Worm (Caenorhabditis elegans) whole organism, L2 larva: ENCODE measurements around the gene rpb-9.

Source experiments
- ZK546.5 ChIP-seq: sonication (generic microtip); optimal IDR thresholded peaks from 2 replicates; lab custom pipeline; 2017; ENCODE audit warnings: missing biosample characterization, missing genetic modification characterization
- ama-1 ChIP-seq: fragments of 150-350 bp; optimal IDR thresholded peaks from 2 replicates; lab custom pipeline; 2018; ENCODE audit warnings: inconsistent platforms
- elt-1 ChIP-seq: fragments of 150-350 bp; optimal IDR thresholded peaks from 2 replicates; lab custom pipeline; 2014; ENCODE audit warnings: missing biosample characterization, missing genetic modification characterization
- nhr-12 ChIP-seq: fragments of 150-350 bp; optimal IDR thresholded peaks from 2 replicates; lab custom pipeline; 2014; ENCODE audit warnings: missing biosample characterization, missing genetic modification characterization
- nhr-237 ChIP-seq: fragments of 150-350 bp; optimal IDR thresholded peaks from 2 replicates; lab custom pipeline; 2014; ENCODE audit warnings: missing biosample characterization, missing genetic modification characterization
- unc-62 ChIP-seq: fragments of 150-350 bp; optimal IDR thresholded peaks from 2 replicates; lab custom pipeline; 2014; ENCODE audit warnings: missing biosample characterization, missing genetic modification reagents, missing genetic modification characterization

DNA sequence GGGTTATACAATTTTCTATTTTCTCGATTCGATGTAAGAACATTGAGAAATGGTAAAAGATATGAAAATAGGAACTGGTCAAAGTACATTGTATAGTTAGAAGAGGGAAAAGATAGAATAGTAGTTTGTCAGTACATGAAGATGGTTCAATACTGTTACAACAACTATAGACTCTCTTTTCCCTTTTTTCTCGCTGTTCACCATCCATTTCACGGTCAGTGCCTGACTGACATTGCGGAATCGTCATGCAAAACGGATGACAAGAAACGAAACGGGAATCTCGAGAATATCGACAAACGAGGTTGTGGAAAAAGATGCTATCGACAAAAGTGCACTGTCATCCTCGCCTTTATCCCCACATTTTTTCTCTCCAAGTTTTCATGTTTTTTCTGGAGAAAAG is 31.5 kb upstream of the rpb-9 start:
- no peak for TF ChIP-seq unc-62 (GFP tag; lab: Kevin White, UChicago)
- no peak for TF ChIP-seq ama-1 (lab: Kevin White, UChicago)
- TF ChIP-seq ZK546.5 (tag; lab: Kevin White, UChicago), result no peak
- no peak for TF ChIP-seq nhr-237
- peak; percentile 9 for TF ChIP-seq elt-1 (tag; lab: Kevin White, UChicago)
- TF ChIP-seq nhr-12 (tag; lab: Kevin White, UChicago), result no peak
